Worm (Caenorhabditis elegans): ENCODE results near the gene fkh-2.

Gene fkh-2

DNA sequence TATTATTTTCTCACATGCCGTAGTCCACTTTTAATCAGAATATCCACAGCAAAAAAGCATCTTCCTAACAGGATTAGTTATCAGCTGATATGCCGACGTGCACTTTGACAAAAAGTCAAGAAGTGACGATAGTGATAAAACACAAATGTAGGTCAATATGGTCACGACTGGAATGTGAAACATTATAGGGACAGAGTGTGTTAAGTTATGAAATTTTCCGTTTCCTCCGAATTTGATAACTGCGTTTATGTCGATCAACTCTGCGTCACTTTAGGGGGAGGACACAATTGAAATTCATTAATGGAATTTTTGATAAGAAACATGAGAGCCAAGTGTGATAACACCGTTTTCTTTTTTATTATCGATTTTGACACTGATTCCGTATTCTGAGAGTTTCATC lies 13.2 kb downstream of the fkh-2 start, which contains the start of gene aex-4 (continued):
- TF ChIP-seq zfp-2 (tag; optimal IDR thresholded peaks at IDR 0.05), result no peak
- no peak for TF ChIP-seq F37D6.2 (tag; optimal IDR thresholded peaks at IDR 0.05)
- TF ChIP-seq sdz-12 (GFP tag; optimal IDR thresholded peaks at IDR 0.05), result no peak
- TF ChIP-seq T26A8.4 (GFP tag; IDR thresholded peaks at IDR 0.05), result 0 out of 2 replicates have a peak, but pooled peaks have one; percentile 24
- peak; percentile 6 for TF ChIP-seq lin-13 (GFP tag; optimal IDR thresholded peaks at IDR 0.05)
- TF ChIP-seq ZK546.5 (tag; optimal IDR thresholded peaks at IDR 0.05), result no peak
- TF ChIP-seq jun-1 (tag; optimal IDR thresholded peaks at IDR 0.05), result no peak
- no peak for TF ChIP-seq mxl-2 (GFP tag; conservative IDR thresholded peaks at IDR 0.05)
- peak; percentile 94 for TF ChIP-seq dmd-6 (GFP tag; IDR thresholded peaks at IDR 0.05)
- TF ChIP-seq nhr-6 (tag; optimal IDR thresholded peaks at IDR 0.05), result no peak
- TF ChIP-seq Y105C5A.15 (GFP tag; IDR thresholded peaks at IDR 0.05), result no peak
- no peak for TF ChIP-seq daf-8 (GFP tag; IDR thresholded peaks at IDR 0.05)
- peak; percentile 97 for TF ChIP-seq aha-1 (tag)
- no peak for TF ChIP-seq Y5F2A.4 (GFP tag; optimal IDR thresholded peaks at IDR 0.05)
- no peak for TF ChIP-seq lsy-2 (tag; optimal IDR thresholded peaks at IDR 0.05)
- no peak for TF ChIP-seq F44E2.7 (GFP tag; IDR thresholded peaks at IDR 0.05)
- TF ChIP-seq ces-1 (GFP tag; optimal IDR thresholded peaks at IDR 0.05), result no peak
- TF ChIP-seq set-16 (GFP tag; IDR thresholded peaks at IDR 0.05), result no peak
- TF ChIP-seq nhr-41 (GFP tag; IDR thresholded peaks at IDR 0.05), result no peak
- no peak for TF ChIP-seq skn-1 (tag; optimal IDR thresholded peaks at IDR 0.05)
- no peak for TF ChIP-seq nhr-237 (tag; optimal IDR thresholded peaks at IDR 0.05)
- no peak for TF ChIP-seq zip-11 (GFP tag; IDR thresholded peaks at IDR 0.05)
- TF ChIP-seq nhr-11 (tag; optimal IDR thresholded peaks at IDR 0.05), result no peak
- TF ChIP-seq lin-29 (GFP tag; IDR thresholded peaks at IDR 0.05), result no peak
- no peak for TF ChIP-seq unc-130 (GFP tag; optimal IDR thresholded peaks at IDR 0.05)
- TF ChIP-seq hmg-1.1 (GFP tag; IDR thresholded peaks at IDR 0.05), result no peak
- TF ChIP-seq zfp-3 (GFP tag; conservative IDR thresholded peaks at IDR 0.05), result no peak
- no peak for TF ChIP-seq ceh-28 (tag; optimal IDR thresholded peaks at IDR 0.05)
- TF ChIP-seq nhr-77 (tag; optimal IDR thresholded peaks at IDR 0.05), result peak; percentile 50
- TF ChIP-seq duxl-1 (tag; optimal IDR thresholded peaks at IDR 0.05; ENCODE audit: poor library complexity), result no peak
- no peak for TF ChIP-seq unc-39 (tag; optimal IDR thresholded peaks at IDR 0.05)
- TF ChIP-seq nhr-76 (tag; optimal IDR thresholded peaks at IDR 0.05), result no peak
- no peak for TF ChIP-seq unc-62 (GFP tag; optimal IDR thresholded peaks at IDR 0.05 in 1 of 2)
- TF ChIP-seq unc-62 (tag; optimal IDR thresholded peaks at IDR 0.05), result no peak
- peak; percentile 79 for TF ChIP-seq lin-1 (GFP tag; IDR thresholded peaks at IDR 0.05)
- no peak for TF ChIP-seq saeg-2 (GFP tag; IDR thresholded peaks at IDR 0.05)
- no peak for TF ChIP-seq ceh-44 (GFP tag; IDR thresholded peaks at IDR 0.05)
- no peak for TF ChIP-seq mdt-29 (GFP tag; IDR thresholded peaks at IDR 0.05)

- TF ChIP-seq nhr-48 (tag; optimal IDR thresholded peaks at IDR 0.05) (no peak), tra-1 (GFP tag; IDR thresholded peaks at IDR 0.05) (no peak), nhr-77 (tag; optimal IDR thresholded peaks at IDR 0.05) (no peak), nhr-25 (tag; optimal IDR thresholded peaks at IDR 0.05; ENCODE audit: borderline replicate concordance, insufficient read depth) (no peak), F26F4.8 (GFP tag; conservative IDR thresholded peaks at IDR 0.05) (no peak), fkh-10 (GFP tag; optimal IDR thresholded peaks at IDR 0.05) (no peak), nhr-6 (tag; optimal IDR thresholded peaks at IDR 0.05) (no peak), zip-2 (tag; optimal IDR thresholded peaks at IDR 0.05) (no peak)
Observed at ce11 chrX:3727274-3727673, 14.8 kb downstream of the fkh-2 start, which contains the start of gene nlp-1. TSS of gene nlp-1 (plus strand) at chrX:3727574.
